Worm (Caenorhabditis elegans): ENCODE measurements around the gene D1054.10.

Gene D1054.10

DNA sequence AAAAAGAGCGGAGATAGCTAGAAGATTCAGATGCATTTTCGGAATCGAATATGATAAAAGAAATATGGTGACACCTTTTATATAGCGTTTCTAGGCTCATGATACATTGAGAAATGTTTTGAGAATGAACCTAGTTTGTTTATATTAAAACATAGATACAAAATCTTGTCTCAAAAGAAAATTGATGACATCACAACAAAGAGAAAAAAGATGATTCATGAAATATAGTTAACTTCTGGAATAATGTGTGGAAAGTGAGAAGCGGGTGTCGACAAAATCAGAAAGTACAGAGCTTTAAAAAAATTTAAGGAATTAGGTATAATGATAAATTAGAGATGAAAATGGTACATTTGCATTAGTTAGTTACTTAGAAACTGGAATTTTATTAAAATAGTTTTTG is at the start of gene D1054.10:
D1054.10 (minus strand) TSS at position 101 of the 400 bp plus-strand sequence.
- TF ChIP-seq dmd-4 (tag; optimal IDR thresholded peaks at IDR 0.05; ENCODE audit: borderline replicate concordance) = no peak
- no peak for TF ChIP-seq pqm-1 (tag; optimal IDR thresholded peaks at IDR 0.05)
- no peak for TF ChIP-seq tbx-2 (tag; optimal IDR thresholded peaks at IDR 0.05)
- TF ChIP-seq che-1 (tag; optimal IDR thresholded peaks at IDR 0.05) = no peak

DNA sequence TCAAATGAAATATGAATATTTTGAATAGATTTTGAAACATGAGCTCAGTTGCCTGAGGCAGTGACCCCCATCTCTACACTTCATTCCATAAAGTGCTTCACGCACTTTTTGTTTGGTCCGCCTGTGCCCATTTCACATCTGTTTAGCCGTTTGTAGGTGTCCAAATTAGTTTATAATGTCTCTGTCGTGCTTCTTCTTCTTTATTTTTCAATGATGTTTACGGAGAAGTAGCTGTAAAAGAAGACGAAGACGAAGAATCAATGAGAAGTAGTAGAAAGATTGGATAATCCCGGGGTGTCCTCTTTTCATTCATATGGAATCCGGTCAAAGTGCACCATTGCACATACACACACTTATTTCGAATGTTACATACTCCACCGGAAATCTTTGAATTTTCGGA is 46.7 kb upstream of the D1054.10 start:
- peak; percentile 51 for TF ChIP-seq unc-42 (tag; optimal IDR thresholded peaks at IDR 0.05)
- TF ChIP-seq K09A11.1 (tag; optimal IDR thresholded peaks at IDR 0.05; ENCODE audit: insufficient read depth) = no peak
- no peak for TF ChIP-seq sox-2 (GFP tag; IDR thresholded peaks at IDR 0.05)

DNA sequence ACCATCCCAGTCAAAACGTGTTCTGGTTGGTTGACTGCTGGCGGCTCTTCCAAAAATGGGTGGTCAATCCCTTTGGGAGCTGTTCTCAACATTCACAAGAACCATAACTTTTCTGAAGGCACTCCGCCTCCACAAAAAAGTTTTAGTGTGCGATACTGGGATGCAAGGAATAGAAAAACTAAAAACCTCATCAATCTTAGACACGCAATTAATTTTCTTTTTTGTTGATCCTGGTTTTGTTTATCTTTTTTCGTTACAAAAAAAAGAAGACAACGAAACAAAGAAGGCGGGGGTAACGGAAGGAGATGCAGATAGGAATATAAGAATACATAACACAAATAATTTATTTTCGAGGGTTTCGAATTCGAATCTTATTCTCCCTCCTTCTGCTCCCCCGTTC is 45.5 kb upstream of the D1054.10 start:
- TF ChIP-seq ceh-2 (tag; optimal IDR thresholded peaks at IDR 0.05) = no peak
- TF ChIP-seq fkh-6 (tag; optimal IDR thresholded peaks at IDR 0.05) = no peak
- no peak for TF ChIP-seq ets-4 (tag; optimal IDR thresholded peaks at IDR 0.05)

DNA sequence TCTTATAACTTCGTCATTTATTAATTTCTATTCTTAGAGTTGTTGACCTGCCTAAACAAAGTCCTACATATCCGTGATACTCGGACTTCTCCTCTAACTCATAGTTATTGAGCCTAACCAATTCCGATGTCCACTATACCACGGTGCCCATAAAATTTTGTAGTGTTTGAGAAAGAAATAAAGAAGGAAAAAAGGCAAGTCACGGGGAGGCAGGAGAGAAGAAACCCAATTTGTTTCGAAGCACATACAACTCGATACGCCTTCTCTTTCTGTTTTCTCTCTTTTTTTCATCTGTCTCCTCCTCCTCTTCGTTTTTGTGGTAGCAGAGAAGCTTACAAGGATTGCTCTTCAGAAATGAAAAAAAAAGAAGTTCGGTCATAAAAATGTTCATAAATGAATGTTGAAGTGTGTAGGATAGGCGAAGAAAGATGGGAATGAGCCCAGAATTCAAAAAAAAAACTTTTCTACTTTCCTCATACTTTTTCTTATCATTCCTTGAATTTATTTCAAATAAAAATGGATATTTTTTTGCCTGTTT is 42.1 kb upstream of the D1054.10 start:
- TF ChIP-seq ahr-1 (tag; optimal IDR thresholded peaks at IDR 0.05) (no peak), unc-42 (tag; optimal IDR thresholded peaks at IDR 0.05) (peak; percentile 37)

DNA sequence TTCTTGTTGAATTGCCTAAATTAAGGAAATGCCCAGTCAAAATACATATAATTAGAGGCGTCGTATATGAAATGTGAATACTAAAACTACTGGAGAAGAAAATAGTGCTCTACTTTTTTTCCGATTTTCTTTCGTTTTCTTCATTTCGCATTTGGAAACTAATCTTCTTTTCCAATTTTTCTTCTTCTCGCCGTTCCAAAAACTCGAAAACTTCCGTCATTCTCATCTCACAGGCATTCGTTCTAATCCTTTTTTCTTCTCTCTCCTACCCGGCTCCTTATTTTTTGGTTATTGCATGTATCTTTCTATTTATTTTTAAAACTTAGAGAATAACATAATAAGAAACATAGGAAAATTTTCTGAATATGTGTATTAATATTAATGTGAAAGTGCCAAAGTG is 40.2 kb upstream of the D1054.10 start:
- TF ChIP-seq mec-3 (tag; optimal IDR thresholded peaks at IDR 0.05; ENCODE audit: borderline replicate concordance) (no peak), gmeb-2 (tag; optimal IDR thresholded peaks at IDR 0.05) (no peak), elt-4 (tag; optimal IDR thresholded peaks at IDR 0.05) (no peak), tbx-7 (tag; optimal IDR thresholded peaks at IDR 0.05) (no peak), pax-1 (tag; optimal IDR thresholded peaks at IDR 0.05) (no peak), unc-3 (GFP tag; conservative IDR thresholded peaks at IDR 0.05) (no peak), unc-3 (tag; optimal IDR thresholded peaks at IDR 0.05) (no peak), npax-4 (tag; optimal IDR thresholded peaks at IDR 0.05) (no peak), odd-2 (tag; optimal IDR thresholded peaks at IDR 0.05) (no peak), C38D4.7 (GFP tag; optimal IDR thresholded peaks at IDR 0.05) (no peak), ceh-22 (tag; optimal IDR thresholded peaks at IDR 0.05) (no peak)

DNA sequence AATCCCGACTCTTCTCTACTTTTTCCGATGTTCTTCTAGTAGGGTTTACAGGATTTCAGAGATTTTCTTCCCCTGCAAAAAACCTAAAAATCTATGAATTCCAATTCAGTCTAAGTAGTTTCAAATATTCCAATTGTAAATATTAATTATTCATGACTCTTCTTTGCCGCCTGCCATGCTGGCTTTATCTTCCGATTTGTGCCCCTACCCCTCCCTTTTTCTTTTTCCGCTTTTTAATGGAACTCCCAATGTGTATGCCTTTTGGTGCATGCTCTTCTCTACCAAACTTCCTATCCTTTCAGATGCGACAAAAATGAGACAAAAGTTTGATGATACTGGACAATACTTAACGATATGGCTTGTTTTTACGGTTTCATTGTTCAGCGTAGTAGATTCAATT is 32.0 kb upstream of the D1054.10 start, which contains the start of gene nrx-1:
nrx-1 (plus strand) TSS at position 301 of the 400 bp plus-strand sequence.
- no peak for TF ChIP-seq ets-4 (tag; optimal IDR thresholded peaks at IDR 0.05)
- TF ChIP-seq rnt-1 (tag; optimal IDR thresholded peaks at IDR 0.05) = no peak
- no peak for TF ChIP-seq K09A11.1 (tag; optimal IDR thresholded peaks at IDR 0.05; ENCODE audit: insufficient read depth)
- no peak for TF ChIP-seq hlh-15 (tag; optimal IDR thresholded peaks at IDR 0.05)
- no peak for TF ChIP-seq ceh-6 (GFP tag; optimal IDR thresholded peaks at IDR 0.05)
- TF ChIP-seq elt-4 (tag; optimal IDR thresholded peaks at IDR 0.05) = no peak
- no peak for TF ChIP-seq elt-2 (tag; optimal IDR thresholded peaks at IDR 0.05)
- no peak for TF ChIP-seq ceh-24 (tag; optimal IDR thresholded peaks at IDR 0.05)
- TF ChIP-seq C08G9.2 (tag; optimal IDR thresholded peaks at IDR 0.05) = no peak
- no peak for TF ChIP-seq ama-1 (optimal IDR thresholded peaks at IDR 0.05)
- TF ChIP-seq hlh-6 (tag; optimal IDR thresholded peaks at IDR 0.05) = no peak

DNA sequence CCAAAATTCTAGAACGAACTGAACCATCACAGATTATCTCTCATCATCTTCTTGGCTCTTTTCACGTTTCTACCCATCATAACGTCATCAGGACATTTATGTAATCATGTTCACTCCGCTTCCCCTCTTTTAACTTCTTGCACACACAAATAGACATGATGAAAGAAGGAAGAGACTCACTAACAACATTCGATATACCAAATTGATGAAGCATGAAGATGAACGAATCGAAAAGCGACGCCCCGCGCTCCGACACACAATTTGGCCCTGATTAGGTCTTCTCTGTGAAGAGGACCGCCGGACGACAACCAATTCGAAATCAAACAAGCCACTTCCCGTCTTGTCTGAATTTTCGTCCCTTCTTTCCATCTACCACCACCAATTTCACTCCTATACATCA is 25.8 kb upstream of the D1054.10 start:
- TF ChIP-seq ztf-16 (tag; optimal IDR thresholded peaks at IDR 0.05) (no peak), ceh-45 (GFP tag; IDR thresholded peaks at IDR 0.05) (no peak), unc-42 (tag; optimal IDR thresholded peaks at IDR 0.05) (peak; percentile 67), ceh-14 (tag; optimal IDR thresholded peaks at IDR 0.05) (no peak)
